Fruit fly (Drosophila melanogaster): Measurements from ENCODE around the gene xit.

Gene xit

DNA sequence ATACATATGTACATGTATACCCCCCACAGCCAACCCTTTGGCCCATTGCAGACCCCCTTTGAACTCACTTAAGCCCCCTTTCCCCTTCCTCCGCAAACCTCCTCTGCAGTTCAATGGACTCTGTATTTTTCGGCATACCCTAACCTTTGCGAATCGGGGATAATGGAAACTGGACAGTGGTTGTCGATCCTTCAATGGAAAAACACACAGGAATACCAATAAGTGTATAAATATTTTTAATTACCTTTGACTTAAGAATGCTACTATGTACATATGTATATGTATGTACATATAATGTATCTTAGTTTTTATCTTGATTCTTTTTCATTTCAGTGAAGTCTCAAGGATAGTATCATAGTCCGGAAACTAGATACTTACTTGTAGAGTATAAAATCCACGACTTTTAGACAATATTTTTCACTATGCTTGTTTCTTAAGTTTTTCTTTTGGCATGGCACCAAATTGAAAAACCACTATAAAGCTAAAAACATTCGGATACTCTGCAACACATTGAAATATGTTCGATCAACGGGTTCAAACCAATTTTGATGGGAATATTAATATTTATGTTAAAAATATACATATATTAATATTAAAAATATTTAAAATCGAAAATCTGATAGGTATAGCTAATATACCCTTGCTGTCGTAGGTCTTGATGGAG, 35.6 kb downstream of the xit start (continued):
- TF ChIP-seq Dbx (GFP tag; IDR thresholded peaks at IDR 0.05) (peak; percentile 49; the same call in 1 of the 3 replicates), bowl (GFP tag; IDR thresholded peaks at IDR 0.05) (peak; percentile 12; the same call in 1 of the 2 replicates), CG12071 (GFP tag; optimal IDR thresholded peaks at IDR 0.05) (no peak), CG34376 (GFP tag; optimal IDR thresholded peaks at IDR 0.05) (no peak), sr (GFP tag; IDR thresholded peaks at IDR 0.05) (peak; percentile 33; the same call in 1 of the 3 replicates), Gug (GFP tag; IDR thresholded peaks at IDR 0.05) (peak; percentile 26; the same call in 1 of the 4 replicates), ewg (GFP tag; optimal IDR thresholded peaks at IDR 0.05) (peak; percentile 42), chn (GFP tag; optimal IDR thresholded peaks at IDR 0.05) (no peak), Dip2 (GFP tag; IDR thresholded peaks at IDR 0.05) (no peak), CG9876 (GFP tag; optimal IDR thresholded peaks at IDR 0.05) (no peak), bab2 (GFP tag; optimal IDR thresholded peaks at IDR 0.05) (peak; percentile 7), Ptx1 (GFP tag; IDR thresholded peaks at IDR 0.05) (peak; percentile 79), CTCF (GFP tag; optimal IDR thresholded peaks at IDR 0.05) (no peak), aop (GFP tag; IDR thresholded peaks at IDR 0.05) (no peak), Fer1 (GFP tag; optimal IDR thresholded peaks at IDR 0.05) (peak; percentile 41), br (optimal IDR thresholded peaks at IDR 0.05) (no peak), Bteb2 (GFP tag; optimal IDR thresholded peaks at IDR 0.05) (no peak), Dad (GFP tag; optimal IDR thresholded peaks at IDR 0.05) (no peak), CG10979 (tag; optimal IDR thresholded peaks at IDR 0.05) (peak; percentile 66), HLH54F (GFP tag; optimal IDR thresholded peaks at IDR 0.05) (no peak), CG4404 (GFP tag; IDR thresholded peaks at IDR 0.05) (0 out of 2 replicates have a peak, but pooled peaks have one; percentile 6), BtbVII (GFP tag; optimal IDR thresholded peaks at IDR 0.05) (peak; percentile 16), trem (tag; optimal IDR thresholded peaks at IDR 0.05) (peak; percentile 38), CG5180 (GFP tag; optimal IDR thresholded peaks at IDR 0.05) (peak; percentile 16), Dll (GFP tag; IDR thresholded peaks at IDR 0.05; ENCODE audit: partially characterized antibody) (no peak), NFAT (GFP tag; IDR thresholded peaks at IDR 0.05) (peak; percentile 38; the same call in 1 of the 2 replicates), psq (GFP tag; optimal IDR thresholded peaks at IDR 0.05) (no peak), Six4 (GFP tag; optimal IDR thresholded peaks at IDR 0.05) (peak; percentile 34), CG30020 (tag; optimal IDR thresholded peaks at IDR 0.05) (peak; percentile 4), Mes4 (GFP tag; optimal IDR thresholded peaks at IDR 0.05) (no peak), CG17612 (GFP tag; IDR thresholded peaks at IDR 0.05) (0 out of 2 replicates have a peak, but pooled peaks have one; percentile 9), pum (GFP tag; optimal IDR thresholded peaks at IDR 0.05) (peak; percentile 16), lola (GFP tag; optimal IDR thresholded peaks at IDR 0.05) (peak in 2 of 3 experiments; percentile 1 to 16), CG8765 (GFP tag; IDR thresholded peaks at IDR 0.05) (no peak), unpg (GFP tag; optimal IDR thresholded peaks at IDR 0.05) (peak; percentile 81), Fer2 (tag; optimal IDR thresholded peaks at IDR 0.05) (no peak), Hr51 (GFP tag; optimal IDR thresholded peaks at IDR 0.05) (peak in 1 of 2 experiments; percentile 81), Rx (GFP tag; IDR thresholded peaks at IDR 0.05) (peak; percentile 50; the same call in 1 of the 2 replicates), H15 (GFP tag; IDR thresholded peaks at IDR 0.05) (peak; percentile 68; the same call in 2 of the 3 replicates), tap (tag; optimal IDR thresholded peaks at IDR 0.05) (peak; percentile 70), CG10321 (GFP tag; IDR thresholded peaks at IDR 0.05) (peak; percentile 68; the same call in 1 of the 2 replicates), CG8478 (optimal IDR thresholded peaks at IDR 0.05) (no peak), chm (GFP tag; IDR thresholded peaks at IDR 0.05) (no peak; the same call in 1 of the 2 replicates), bigmax (GFP tag; optimal IDR thresholded peaks at IDR 0.05) (no peak), gcm2 (GFP tag; optimal IDR thresholded peaks at IDR 0.05) (no peak), nmo (GFP tag; optimal IDR thresholded peaks at IDR 0.05) (peak; percentile 80), CG6854 (GFP tag; optimal IDR thresholded peaks at IDR 0.05) (peak; percentile 24), Deaf1 (tag; optimal IDR thresholded peaks at IDR 0.05) (peak; percentile 38), eve (GFP tag; optimal IDR thresholded peaks at IDR 0.05) (no peak), slp2 (GFP tag; optimal IDR thresholded peaks at IDR 0.05) (peak; percentile 1), CG1024 (GFP tag; IDR thresholded peaks at IDR 0.05) (peak; percentile 44; the same call in 1 of the 2 replicates)
